Fruit fly (Drosophila melanogaster) whole organism, embryonic: ENCODE data around the gene Ankle2.

Experiments
- Ada2b ChIP-seq: fragments of 200-800 bp; sonication (Bioruptor generic); IDR thresholded peaks from 2 replicates; pipeline ENCODE4 v1.3.6; 2022; ENCODE audit warnings: missing biosample characterization, missing genetic modification characterization
- Antp ChIP-seq: fragments of 200-800 bp; sonication (Bioruptor generic); optimal IDR thresholded peaks from 3 replicates; lab custom pipeline; 2016; ENCODE audit warnings: missing biosample characterization, missing genetic modification characterization
- Awh ChIP-seq: fragments of 200-800 bp; sonication (Bioruptor generic); IDR thresholded peaks from 2 replicates; pipeline ENCODE4, ENCODE4 v1.3.6; 2022; ENCODE audit warnings: missing biosample characterization, missing genetic modification characterization
- Bgb ChIP-seq: fragments of 200-800 bp; sonication (Bioruptor generic); IDR thresholded peaks from 2 replicates; pipeline ENCODE4 v1.3.6; 2022; ENCODE audit warnings: missing biosample characterization, missing genetic modification characterization; ENCODE audit not compliant: partially characterized antibody
- CG1024 ChIP-seq: fragments of 200-800 bp; sonication (Bioruptor generic); IDR thresholded peaks from 2 replicates; pipeline ENCODE4 v1.3.6; 2022; ENCODE audit warnings: missing biosample characterization, missing genetic modification characterization
- CG10565 ChIP-seq: fragments of 200-800 bp; sonication (Bioruptor generic); optimal IDR thresholded peaks from 3 replicates; lab custom pipeline; 2016; ENCODE audit warnings: missing biosample characterization, mild to moderate bottlenecking, missing genetic modification characterization
- CG10654 ChIP-seq: fragments of 200-800 bp; sonication (Bioruptor generic); optimal IDR thresholded peaks from 2 replicates; lab custom pipeline; 2016; ENCODE audit warnings: missing biosample characterization, missing genetic modification characterization
- CG12071 ChIP-seq: fragments of 200-800 bp; sonication (Bioruptor generic); optimal IDR thresholded peaks from 3 replicates; lab custom pipeline; 2018; ENCODE audit warnings: missing biosample characterization, mild to moderate bottlenecking, missing genetic modification characterization
- CG12219 ChIP-seq: fragments of 200-800 bp; sonication (Bioruptor generic); optimal IDR thresholded peaks from 3 replicates; lab custom pipeline; 2018; ENCODE audit warnings: missing biosample characterization, mild to moderate bottlenecking, missing genetic modification characterization
- CG12769 ChIP-seq: fragments of 200-800 bp; sonication (Bioruptor generic); optimal IDR thresholded peaks from 2 replicates; lab custom pipeline; 2019; ENCODE audit warnings: missing biosample characterization, mild to moderate bottlenecking, missing genetic modification characterization, moderate library complexity
- CG14965 ChIP-seq: fragments of 200-800 bp; sonication (Bioruptor generic); optimal IDR thresholded peaks from 2 replicates; lab custom pipeline; 2016; ENCODE audit warnings: missing biosample characterization, missing genetic modification characterization, borderline replicate concordance
- CG15011 ChIP-seq: fragments of 200-800 bp; sonication (Bioruptor generic); optimal IDR thresholded peaks from 3 replicates; lab custom pipeline; 2018; ENCODE audit warnings: missing biosample characterization, mild to moderate bottlenecking, missing genetic modification characterization
- CG16863 ChIP-seq: fragments of 200-800 bp; sonication (Bioruptor generic); optimal IDR thresholded peaks from 3 replicates; lab custom pipeline; 2016; ENCODE audit warnings: missing biosample characterization, missing genetic modification characterization
- CG31365 ChIP-seq: fragments of 200-800 bp; sonication (Bioruptor generic); optimal IDR thresholded peaks from 2 replicates; lab custom pipeline; 2018; ENCODE audit warnings: missing biosample characterization, mild to moderate bottlenecking, missing genetic modification characterization
- CG32767 ChIP-seq: fragments of 200-800 bp; sonication (Bioruptor generic); IDR thresholded peaks from 2 replicates; pipeline ENCODE4 v1.3.6; 2022; ENCODE audit warnings: missing biosample characterization, missing genetic modification characterization
- CG33213 ChIP-seq: fragments of 200-800 bp; sonication (Bioruptor generic); optimal IDR thresholded peaks from 3 replicates; lab custom pipeline; 2016; ENCODE audit warnings: missing biosample characterization, missing genetic modification characterization
- CG34224 ChIP-seq: fragments of 200-800 bp; sonication (Bioruptor generic); IDR thresholded peaks from 3 replicates; pipeline ENCODE4 v1.3.6; 2022; ENCODE audit warnings: missing biosample characterization, missing genetic modification characterization; ENCODE audit not compliant: partially characterized antibody
- CG3847 ChIP-seq: fragments of 200-800 bp; sonication (Bioruptor generic); IDR thresholded peaks from 2 replicates; pipeline ENCODE4 v1.3.6; 2022; ENCODE audit warnings: missing biosample characterization, missing genetic modification characterization
- CG4282 ChIP-seq: fragments of 200-800 bp; sonication (Bioruptor generic); optimal IDR thresholded peaks from 2 replicates; lab custom pipeline; 2016; ENCODE audit warnings: missing biosample characterization, missing genetic modification characterization
- CG4424 ChIP-seq: fragments of 200-800 bp; sonication (Bioruptor generic); optimal IDR thresholded peaks from 3 replicates; lab custom pipeline; 2016; ENCODE audit warnings: missing biosample characterization, missing genetic modification characterization
- CG6654 ChIP-seq: fragments of 200-800 bp; sonication (Bioruptor generic); optimal IDR thresholded peaks from 2 replicates; lab custom pipeline; 2017; ENCODE audit warnings: missing biosample characterization, mild to moderate bottlenecking, missing genetic modification characterization
- CHES-1-like ChIP-seq: fragments of 200-800 bp; sonication (Bioruptor generic); optimal IDR thresholded peaks from 2 replicates; lab custom pipeline; 2016; ENCODE audit warnings: missing biosample characterization, missing genetic modification characterization
- Dref ChIP-seq: fragments of 200-800 bp; sonication (Bioruptor generic); IDR thresholded peaks from 2 replicates; pipeline ENCODE4 v1.3.6; 2022; ENCODE audit warnings: missing biosample characterization, missing genetic modification characterization
- Ets65A ChIP-seq: fragments of 200-800 bp; sonication (Bioruptor generic); peaks from one replicate; lab custom pipeline; 2016; ENCODE audit warnings: missing biosample characterization, missing genetic modification characterization
- Hey ChIP-seq: fragments of 200-800 bp; sonication (Bioruptor generic); optimal IDR thresholded peaks from 3 replicates; lab custom pipeline; 2018; ENCODE audit warnings: missing biosample characterization, mild to moderate bottlenecking, missing genetic modification characterization
- HmgZ ChIP-seq: fragments of 200-800 bp; sonication (Bioruptor generic); optimal IDR thresholded peaks from 2 replicates; lab custom pipeline; 2018; ENCODE audit warnings: missing biosample characterization, mild to moderate bottlenecking, missing genetic modification characterization
- Hr51 ChIP-seq, 2 experiments: fragments of 200-800 bp; sonication (Bioruptor generic); optimal IDR thresholded peaks; 2 replicates in 1 of 2; 3 replicates in 1 of 2; lab custom pipeline; 2016 to 2018; ENCODE audit warnings: missing biosample characterization in 2 of 2, missing genetic modification characterization in 2 of 2, mild to moderate bottlenecking in 1 of 2, moderate library complexity in 1 of 2
- Kr ChIP-seq: fragments of 200-800 bp; sonication (Bioruptor generic); optimal IDR thresholded peaks from 2 replicates; lab custom pipeline; 2017; ENCODE audit warnings: missing biosample characterization, mild to moderate bottlenecking, missing genetic modification characterization
- NC2α ChIP-seq: fragments of 200-800 bp; sonication (Bioruptor generic); optimal IDR thresholded peaks from 2 replicates; lab custom pipeline; 2016; ENCODE audit warnings: missing biosample characterization, missing genetic modification characterization
- Rfx ChIP-seq: fragments of 200-800 bp; sonication (Bioruptor generic); IDR thresholded peaks from 2 replicates; pipeline ENCODE4 v1.3.6; 2022; ENCODE audit warnings: missing biosample characterization, missing genetic modification characterization
- Spps ChIP-seq: fragments of 200-800 bp; sonication (Bioruptor generic); optimal IDR thresholded peaks from 2 replicates; lab custom pipeline; 2018; ENCODE audit warnings: missing biosample characterization, mild to moderate bottlenecking, missing genetic modification characterization
- ac ChIP-seq: fragments of 200-800 bp; sonication (Bioruptor generic); optimal IDR thresholded peaks from 3 replicates; lab custom pipeline; 2017; ENCODE audit warnings: missing biosample characterization, mild to moderate bottlenecking, missing genetic modification characterization
- ato ChIP-seq: fragments of 200-800 bp; sonication (Bioruptor generic); IDR thresholded peaks from 2 replicates; pipeline ENCODE4 v1.3.6; 2022; ENCODE audit warnings: missing biosample characterization, missing genetic modification characterization; ENCODE audit not compliant: partially characterized antibody
- chm ChIP-seq: fragments of 200-800 bp; sonication (Bioruptor generic); IDR thresholded peaks from 2 replicates; pipeline ENCODE4 v1.3.6; 2022; ENCODE audit warnings: missing biosample characterization, missing genetic modification characterization
- crc ChIP-seq: fragments of 200-800 bp; sonication (Bioruptor generic); optimal IDR thresholded peaks from 2 replicates; lab custom pipeline; 2016; ENCODE audit warnings: missing biosample characterization, missing genetic modification characterization
- cwo ChIP-seq: fragments of 200-800 bp; sonication (Bioruptor generic); optimal IDR thresholded peaks from 3 replicates; lab custom pipeline; 2017; ENCODE audit warnings: missing biosample characterization, missing genetic modification characterization, mild to moderate bottlenecking, moderate library complexity, missing genetic modification reagents
- dan ChIP-seq: fragments of 200-800 bp; sonication (Bioruptor generic); IDR thresholded peaks from 2 replicates; pipeline ENCODE4 v1.3.6; 2022; ENCODE audit warnings: missing biosample characterization, missing genetic modification characterization
- dmrt99B ChIP-seq: fragments of 200-800 bp; sonication (Bioruptor generic); optimal IDR thresholded peaks from 2 replicates; lab custom pipeline; 2018; ENCODE audit warnings: missing biosample characterization, mild to moderate bottlenecking, missing genetic modification characterization, moderate library complexity
- eve ChIP-seq, 2 experiments: fragments of >200 bp; optimal IDR thresholded peaks; 2 replicates each; lab custom pipeline; 2017; ENCODE audit warnings: missing biosample characterization in 2 of 2, missing genetic modification characterization in 2 of 2
- kah ChIP-seq: fragments of 200-800 bp; sonication (Bioruptor generic); optimal IDR thresholded peaks from 2 replicates; lab custom pipeline; 2018; ENCODE audit warnings: missing biosample characterization, mild to moderate bottlenecking, missing genetic modification characterization
- knrl ChIP-seq: fragments of 200-800 bp; sonication (Bioruptor generic); IDR thresholded peaks from 3 replicates; pipeline ENCODE4 v1.3.6; 2022; ENCODE audit warnings: missing biosample characterization, missing genetic modification characterization; ENCODE audit not compliant: partially characterized antibody
- lilli ChIP-seq: fragments of 200-800 bp; sonication (Bioruptor generic); optimal IDR thresholded peaks from 3 replicates; lab custom pipeline; 2016; ENCODE audit warnings: missing biosample characterization, missing genetic modification characterization
- luna ChIP-seq: fragments of 200-800 bp; sonication (Bioruptor generic); optimal IDR thresholded peaks from 2 replicates; lab custom pipeline; 2016; ENCODE audit warnings: missing biosample characterization, missing genetic modification characterization
- mirr ChIP-seq: fragments of 200-800 bp; sonication (Bioruptor generic); optimal IDR thresholded peaks from 3 replicates; lab custom pipeline; 2018; ENCODE audit warnings: missing biosample characterization, mild to moderate bottlenecking, missing genetic modification characterization
- onecut ChIP-seq: fragments of 200-800 bp; sonication (Bioruptor generic); IDR thresholded peaks from 2 replicates; pipeline ENCODE4 v1.3.6; 2022; ENCODE audit warnings: missing biosample characterization, missing genetic modification characterization
- pho ChIP-seq: fragments of 200-800 bp; sonication (Bioruptor generic); optimal IDR thresholded peaks from 2 replicates; lab custom pipeline; 2016; ENCODE audit warnings: missing biosample characterization, missing genetic modification characterization
- repo ChIP-seq: fragments of 200-800 bp; sonication (Bioruptor generic); optimal IDR thresholded peaks from 2 replicates; lab custom pipeline; 2016; ENCODE audit warnings: missing biosample characterization, missing genetic modification characterization
- sd ChIP-seq: fragments of 200-800 bp; sonication (Bioruptor generic); optimal IDR thresholded peaks from 3 replicates; lab custom pipeline; 2018; ENCODE audit warnings: missing biosample characterization, mild to moderate bottlenecking, missing genetic modification characterization, moderate library complexity
- tap ChIP-seq: fragments of 200-800 bp; optimal IDR thresholded peaks from 3 replicates; lab custom pipeline; 2019; ENCODE audit warnings: missing biosample characterization, mild to moderate bottlenecking, missing genetic modification characterization, moderate library complexity
- yki ChIP-seq: fragments of >200 bp; optimal IDR thresholded peaks from 3 replicates; lab custom pipeline; 2018
- zen2 ChIP-seq: fragments of 200-800 bp; sonication (Bioruptor generic); IDR thresholded peaks from 3 replicates; pipeline ENCODE4 v1.3.6; 2022; ENCODE audit warnings: missing biosample characterization, missing genetic modification characterization; ENCODE audit not compliant: partially characterized antibody
- zfh1 ChIP-seq: fragments of 200-800 bp; sonication (Bioruptor generic); IDR thresholded peaks from 3 replicates; pipeline ENCODE4 v1.3.6; 2022; ENCODE audit warnings: missing biosample characterization, missing genetic modification characterization

Gene Ankle2

dm6 chrX:17595822-17596221 is 16.8 kb upstream of the Ankle2 start (continued):
- TF ChIP-seq eve (GFP tag; optimal IDR thresholded peaks at IDR 0.05; lab: Kevin White, UChicago) (no peak), cwo (GFP tag; lab: Kevin White, UChicago) (peak; percentile 74), CG6654 (GFP tag; lab: Kevin White, UChicago) (peak; percentile 41), kah (peak; percentile 6), CG31365 (tag; lab: Kevin White, UChicago) (no peak), Spps (tag; lab: Kevin White, UChicago) (no peak), Ets65A (GFP tag; lab: Kevin White, UChicago) (peak; percentile 74), CG32767 (peak; percentile 53; the same call in 1 of the 2 replicates), Hey (tag; lab: Kevin White, UChicago) (no peak), Rfx (GFP tag; lab: Robert Waterston, UW) (peak; percentile 93), sd (tag; lab: Kevin White, UChicago) (peak; percentile 82), Kr (GFP tag; lab: Kevin White, UChicago) (no peak), NC2α (no peak), CG12071 (GFP tag; lab: Kevin White, UChicago) (peak; percentile 50), pho (GFP tag; lab: Kevin White, UChicago) (peak; percentile 51), CG4282 (GFP tag; lab: Kevin White, UChicago) (no peak), ato (GFP tag; lab: Robert Waterston, UW) (no peak), CG1024 (GFP tag; lab: Robert Waterston, UW) (peak; percentile 54; the same call in 1 of the 2 replicates), CG4424 (peak; percentile 73), repo (GFP tag; lab: Kevin White, UChicago) (peak; percentile 21), Hr51 (GFP tag; optimal IDR thresholded peaks at IDR 0.05; lab: Kevin White, UChicago) (peak; percentile 54 to 61), CG16863 (GFP tag; lab: Kevin White, UChicago) (peak; percentile 23), zen2 (GFP tag; lab: Robert Waterston, UW) (no peak), CG14965 (no peak), crc (GFP tag; lab: Kevin White, UChicago) (peak; percentile 2), dmrt99B (peak; percentile 81), onecut (GFP tag; lab: Robert Waterston, UW) (peak; percentile 29), CG15011 (GFP tag; lab: Kevin White, UChicago) (peak; percentile 67), lilli (GFP tag; lab: Kevin White, UChicago) (peak; percentile 88), CG10565 (GFP tag; lab: Kevin White, UChicago) (no peak), Ada2b (GFP tag; lab: Robert Waterston, UW) (peak; percentile 80), ac (no peak), CG3847 (peak; percentile 84), tap (tag; lab: Kevin White, UChicago) (peak; percentile 59), chm (GFP tag; lab: Robert Waterston, UW) (peak; percentile 55; the same call in 1 of the 2 replicates), dan (GFP tag; lab: Robert Waterston, UW) (no peak), CG12769 (tag; lab: Kevin White, UChicago) (peak; percentile 32), zfh1 (GFP tag; lab: Robert Waterston, UW) (peak; percentile 82), mirr (GFP tag; lab: Kevin White, UChicago) (no peak), Awh (GFP tag; lab: Robert Waterston, UW) (peak; percentile 76), Dref (GFP tag; lab: Robert Waterston, UW) (no peak), CG33213 (peak; percentile 51), HmgZ (tag; lab: Kevin White, UChicago) (peak; percentile 63), yki (lab: Kevin White, UChicago) (no peak), CG12219 (GFP tag; lab: Kevin White, UChicago) (peak; percentile 42), knrl (GFP tag; lab: Robert Waterston, UW) (no peak), Bgb (GFP tag; lab: Robert Waterston, UW) (no peak), luna (GFP tag; lab: Kevin White, UChicago) (no peak), Antp (GFP tag; lab: Kevin White, UChicago) (peak; percentile 10), CG34224 (no peak), CHES-1-like (GFP tag; lab: Kevin White, UChicago) (peak; percentile 35), CG10654 (peak; percentile 65)
